Worm (Caenorhabditis elegans): ENCODE results near the gene F17C11.2.

- no peak for TF ChIP-seq snpc-4 (tag; optimal IDR thresholded peaks at IDR 0.05)
- TF ChIP-seq unc-62 (GFP tag; optimal IDR thresholded peaks at IDR 0.05) = no peak
- TF ChIP-seq lin-13 (tag; optimal IDR thresholded peaks at IDR 0.05) = no peak
- no peak for TF ChIP-seq mep-1 (tag; optimal IDR thresholded peaks at IDR 0.05)
- TF ChIP-seq M03D4.4 (tag; optimal IDR thresholded peaks at IDR 0.05) = no peak
- TF ChIP-seq nhr-28 (tag; optimal IDR thresholded peaks at IDR 0.05) = no peak
- TF ChIP-seq ztf-11 (tag; optimal IDR thresholded peaks at IDR 0.05) = no peak
Observed at ce11 chrV:10909071-10909470, 39.0 kb upstream of the F17C11.2 start, which contains the start of gene zzz-1.

Measured in whole organism, mixed stage, embryonic.